Fruit fly (Drosophila melanogaster): ENCODE measurements around the gene EndoU.
A peak's percentile ranks its signal among the peaks of the same experiment; 100 is the strongest.

Gene EndoU

DNA sequence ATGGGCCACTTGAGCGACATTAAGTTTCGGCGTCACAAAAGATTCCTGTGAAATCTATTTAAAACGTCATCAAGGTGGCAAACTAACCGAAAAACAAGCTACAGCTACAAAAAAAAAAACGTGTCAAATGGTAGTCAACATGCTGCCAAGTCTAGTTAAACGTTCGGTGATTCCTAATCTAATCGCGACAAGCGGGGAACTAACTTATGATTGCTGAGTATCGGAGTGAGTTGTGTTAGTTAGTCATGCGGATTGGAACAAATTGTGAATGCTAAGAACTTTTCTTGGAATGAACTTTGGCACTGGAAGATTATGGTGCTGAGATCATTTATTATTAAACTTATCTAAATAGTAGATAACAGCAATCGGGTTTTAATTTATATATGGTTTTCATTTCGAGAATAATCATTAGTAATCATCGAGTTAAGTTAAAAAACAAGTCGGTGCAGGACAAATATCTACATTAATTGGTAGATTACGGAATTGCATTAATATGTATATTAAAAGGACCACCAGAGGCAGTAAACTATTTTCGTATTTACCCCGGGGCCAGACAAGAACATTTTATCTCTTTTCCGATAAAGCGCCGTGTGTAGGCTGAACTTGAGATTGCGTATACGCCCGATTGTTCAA, 16.9 kb upstream of the EndoU start (continued):
- TF ChIP-seq Asciz (GFP tag; optimal IDR thresholded peaks at IDR 0.05) (no peak), wek (GFP tag; optimal IDR thresholded peaks at IDR 0.05) (no peak), onecut (GFP tag; IDR thresholded peaks at IDR 0.05) (no peak), abd-A (tag; optimal IDR thresholded peaks at IDR 0.05) (no peak), Poxn (GFP tag; IDR thresholded peaks at IDR 0.05) (no peak), H15 (GFP tag; IDR thresholded peaks at IDR 0.05) (no peak), CG6765 (GFP tag; optimal IDR thresholded peaks at IDR 0.05) (no peak), mirr (GFP tag; optimal IDR thresholded peaks at IDR 0.05) (peak; percentile 52)

DNA sequence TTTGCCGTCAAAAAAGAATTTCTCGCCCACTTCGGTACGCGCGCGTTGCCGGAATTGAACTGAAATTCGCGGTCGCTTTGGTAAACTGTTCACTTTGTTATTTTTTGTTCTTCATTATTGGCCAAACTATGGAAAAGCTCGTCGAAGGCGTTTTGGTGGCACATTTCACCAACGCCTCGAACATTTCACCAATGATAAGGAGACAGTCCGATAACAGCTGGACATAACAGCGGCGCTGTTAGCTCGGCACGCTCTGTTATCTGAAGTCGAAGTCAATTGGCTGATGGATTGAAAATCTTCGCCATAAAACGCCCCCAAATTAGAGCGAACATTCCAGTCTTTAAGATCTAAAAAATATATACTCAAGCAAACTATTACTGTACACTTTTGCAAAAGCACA, 12.2 kb upstream of the EndoU start, which contains the start of gene CG14877:
Gene CG14877, minus strand, starts transcription at position 101 of the 400 bp plus-strand sequence.
- no peak for TF ChIP-seq danr (GFP tag; IDR thresholded peaks at IDR 0.05)
- TF ChIP-seq Antp (GFP tag; optimal IDR thresholded peaks at IDR 0.05), result no peak
- TF ChIP-seq fd102C (GFP tag; optimal IDR thresholded peaks at IDR 0.05), result no peak
- no peak for TF ChIP-seq CG34224 (GFP tag; IDR thresholded peaks at IDR 0.05; ENCODE audit: partially characterized antibody)
- no peak for TF ChIP-seq CG7786 (GFP tag; optimal IDR thresholded peaks at IDR 0.05)
- TF ChIP-seq CG2129 (GFP tag; IDR thresholded peaks at IDR 0.05; ENCODE audit: partially characterized antibody), result no peak
- no peak for TF ChIP-seq CG4404 (GFP tag; IDR thresholded peaks at IDR 0.05)
- no peak for TF ChIP-seq CG11093 (GFP tag; IDR thresholded peaks at IDR 0.05)
- TF ChIP-seq lov (optimal IDR thresholded peaks at IDR 0.05), result no peak
- TF ChIP-seq lov (GFP tag; IDR thresholded peaks at IDR 0.05), result no peak
- no peak for TF ChIP-seq CG32772 (GFP tag; IDR thresholded peaks at IDR 0.05)
- no peak for TF ChIP-seq CG11723 (GFP tag; optimal IDR thresholded peaks at IDR 0.05)
- no peak for TF ChIP-seq sisA (GFP tag; IDR thresholded peaks at IDR 0.05)
- no peak for TF ChIP-seq Lhr (GFP tag; optimal IDR thresholded peaks at IDR 0.05)
- TF ChIP-seq sim (GFP tag; IDR thresholded peaks at IDR 0.05), result no peak
- TF ChIP-seq nerfin-1 (tag; optimal IDR thresholded peaks at IDR 0.05), result no peak

DNA sequence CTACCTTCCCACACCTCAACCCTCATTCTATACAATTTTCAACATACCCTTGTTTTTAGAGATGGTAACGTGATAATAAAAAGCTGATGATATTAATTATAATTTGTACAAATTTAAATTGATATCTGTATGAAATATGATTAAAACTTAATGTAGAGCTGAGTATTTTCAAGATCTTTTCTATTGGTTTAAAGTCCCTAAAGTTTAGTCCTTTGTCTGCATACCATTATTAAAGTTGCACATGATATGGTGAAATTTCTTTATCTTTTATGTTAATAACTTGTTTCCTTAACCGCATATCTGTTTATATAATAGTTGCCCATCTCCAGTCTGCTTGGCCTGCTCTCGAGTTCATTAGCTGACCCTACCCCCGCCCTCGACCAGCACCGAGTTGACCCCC, 9.9 kb upstream of the EndoU start:
- no peak for TF ChIP-seq CG30403 (GFP tag; optimal IDR thresholded peaks at IDR 0.05)
- no peak for TF ChIP-seq Blimp-1 (GFP tag; optimal IDR thresholded peaks at IDR 0.05)
- peak; percentile 21 for TF ChIP-seq gem (tag; optimal IDR thresholded peaks at IDR 0.05)
- TF ChIP-seq CG11504 (tag; optimal IDR thresholded peaks at IDR 0.05), result peak; percentile 32
- TF ChIP-seq cwo (GFP tag; optimal IDR thresholded peaks at IDR 0.05), result peak; percentile 37
- no peak for TF ChIP-seq pb (GFP tag; optimal IDR thresholded peaks at IDR 0.05)
- peak; percentile 25 for TF ChIP-seq Fer1 (GFP tag; optimal IDR thresholded peaks at IDR 0.05)
- peak; percentile 44 for TF ChIP-seq sens (GFP tag)
- TF ChIP-seq CG8924 (tag; optimal IDR thresholded peaks at IDR 0.05), result no peak
- TF ChIP-seq CG18599 (GFP tag; optimal IDR thresholded peaks at IDR 0.05), result peak; percentile 74
- TF ChIP-seq Pdp1 (GFP tag; optimal IDR thresholded peaks at IDR 0.05), result peak in 1 of 2 experiments; percentile 16
- TF ChIP-seq row (GFP tag; IDR thresholded peaks at IDR 0.05), result 0 out of 3 replicates have a peak, but pooled peaks have one; percentile 33
- no peak for TF ChIP-seq CG4820 (GFP tag; optimal IDR thresholded peaks at IDR 0.05)
- no peak for TF ChIP-seq disco-r (GFP tag; optimal IDR thresholded peaks at IDR 0.05)
- no peak for TF ChIP-seq CG4424 (GFP tag; optimal IDR thresholded peaks at IDR 0.05)
- no peak for TF ChIP-seq org-1 (GFP tag; optimal IDR thresholded peaks at IDR 0.05)
- no peak for TF ChIP-seq CG2202 (tag; optimal IDR thresholded peaks at IDR 0.05)
- TF ChIP-seq CG3995 (GFP tag; optimal IDR thresholded peaks at IDR 0.05), result no peak
- no peak for TF ChIP-seq gsb-n (tag; optimal IDR thresholded peaks at IDR 0.05)
- peak; percentile 16 for TF ChIP-seq D19B (GFP tag; optimal IDR thresholded peaks at IDR 0.05)
- TF ChIP-seq CG10147 (GFP tag; optimal IDR thresholded peaks at IDR 0.05), result peak; percentile 34
- TF ChIP-seq CG3281 (GFP tag; optimal IDR thresholded peaks at IDR 0.05), result peak; percentile 28
- TF ChIP-seq btn (GFP tag; optimal IDR thresholded peaks at IDR 0.05), result no peak
- TF ChIP-seq CG2678 (tag; optimal IDR thresholded peaks at IDR 0.05), result peak; percentile 57
- TF ChIP-seq Meics (GFP tag; optimal IDR thresholded peaks at IDR 0.05), result peak; percentile 53
